Fruit fly (Drosophila melanogaster) whole organism, embryonic: ENCODE measurements around the gene CG44838.

ENCODE experiments used
- ATbp ChIP-seq: fragments of 200-800 bp; sonication (Bioruptor generic); optimal IDR thresholded peaks from 2 replicates; lab custom pipeline; 2017; ENCODE audit warnings: missing biosample characterization, mild to moderate bottlenecking, missing genetic modification characterization, missing genetic modification reagents
- Adf1 ChIP-seq: fragments of 200-800 bp; sonication (Bioruptor generic); IDR thresholded peaks from 2 replicates; pipeline ENCODE4 v1.3.6; 2022; ENCODE audit warnings: missing biosample characterization, missing genetic modification characterization
- CG1024 ChIP-seq: fragments of 200-800 bp; sonication (Bioruptor generic); IDR thresholded peaks from 2 replicates; pipeline ENCODE4 v1.3.6; 2022; ENCODE audit warnings: missing biosample characterization, missing genetic modification characterization
- CG10979 ChIP-seq: fragments of 200-800 bp; sonication (Bioruptor generic); optimal IDR thresholded peaks from 2 replicates; lab custom pipeline; 2018; ENCODE audit warnings: missing biosample characterization, mild to moderate bottlenecking, missing genetic modification characterization, moderate library complexity
- CG12391 ChIP-seq: fragments of 200-800 bp; sonication (Bioruptor generic); optimal IDR thresholded peaks from 3 replicates; lab custom pipeline; 2018; ENCODE audit warnings: missing biosample characterization, mild to moderate bottlenecking, missing genetic modification characterization, moderate library complexity
- CG14050 ChIP-seq: fragments of 200-800 bp; sonication (Bioruptor generic); IDR thresholded peaks from 3 replicates; pipeline ENCODE4 v1.3.6; 2022; ENCODE audit warnings: missing biosample characterization, missing genetic modification characterization
- CG14667 ChIP-seq: fragments of 200-800 bp; sonication (Bioruptor generic); IDR thresholded peaks from 2 replicates; pipeline ENCODE4 v1.3.6; 2022; ENCODE audit warnings: missing biosample characterization, missing genetic modification characterization
- CG15479 ChIP-seq: fragments of 200-800 bp; sonication (Bioruptor generic); optimal IDR thresholded peaks from 3 replicates; lab custom pipeline; 2019; ENCODE audit warnings: missing biosample characterization, mild to moderate bottlenecking, missing genetic modification characterization, moderate library complexity
- CG17361 ChIP-seq: fragments of 200-800 bp; sonication (Bioruptor generic); IDR thresholded peaks from 3 replicates; pipeline ENCODE4 v1.3.6; 2022; ENCODE audit warnings: missing biosample characterization, missing genetic modification characterization
- CG3407 ChIP-seq: fragments of 200-800 bp; sonication (Bioruptor generic); optimal IDR thresholded peaks from 2 replicates; lab custom pipeline; 2018; ENCODE audit warnings: missing biosample characterization, mild to moderate bottlenecking, missing genetic modification characterization
- CG4360 ChIP-seq: fragments of 200-800 bp; sonication (Bioruptor generic); IDR thresholded peaks from 2 replicates; pipeline ENCODE4 v1.3.6; 2022; ENCODE audit warnings: missing biosample characterization, missing genetic modification characterization
- CG4707 ChIP-seq: fragments of 200-800 bp; sonication (Bioruptor generic); optimal IDR thresholded peaks from 2 replicates; lab custom pipeline; 2018; ENCODE audit warnings: missing biosample characterization, mild to moderate bottlenecking, missing genetic modification characterization, moderate library complexity
- CG8924 ChIP-seq: fragments of 200-800 bp; optimal IDR thresholded peaks from 3 replicates; lab custom pipeline; 2019; ENCODE audit warnings: missing biosample characterization, mild to moderate bottlenecking, missing genetic modification characterization, moderate library complexity
- CTCF ChIP-seq: fragments of 200-800 bp; sonication (Bioruptor generic); optimal IDR thresholded peaks from 2 replicates; lab custom pipeline; 2017; ENCODE audit warnings: missing biosample characterization, mild to moderate bottlenecking, missing genetic modification characterization, moderate library complexity
- Dek ChIP-seq: fragments of 200-800 bp; sonication (Bioruptor generic); optimal IDR thresholded peaks from 3 replicates; lab custom pipeline; 2019; ENCODE audit warnings: missing biosample characterization, mild to moderate bottlenecking, missing genetic modification characterization, moderate library complexity
- Drgx ChIP-seq: fragments of 200-800 bp; sonication (Bioruptor generic); IDR thresholded peaks from 2 replicates; pipeline ENCODE4 v1.3.6; 2022; ENCODE audit warnings: missing biosample characterization, missing genetic modification characterization
- Elba2 ChIP-seq: fragments of 200-800 bp; sonication (Bioruptor generic); optimal IDR thresholded peaks from 3 replicates; lab custom pipeline; 2016; ENCODE audit warnings: missing biosample characterization, missing genetic modification characterization
- HHEX ChIP-seq: fragments of 200-800 bp; sonication (Bioruptor generic); optimal IDR thresholded peaks from 3 replicates; lab custom pipeline; 2017; ENCODE audit warnings: missing biosample characterization, mild to moderate bottlenecking, missing genetic modification characterization, missing genetic modification reagents
- Hr51 ChIP-seq, 2 experiments: fragments of 200-800 bp; sonication (Bioruptor generic); optimal IDR thresholded peaks; 2 replicates in 1 of 2; 3 replicates in 1 of 2; lab custom pipeline; 2016 to 2018; ENCODE audit warnings: missing biosample characterization in 2 of 2, missing genetic modification characterization in 2 of 2, mild to moderate bottlenecking in 1 of 2, moderate library complexity in 1 of 2
- MTF-1 ChIP-seq: fragments of 200-800 bp; sonication (Bioruptor generic); optimal IDR thresholded peaks from 2 replicates; lab custom pipeline; 2018; ENCODE audit warnings: missing biosample characterization, mild to moderate bottlenecking, missing genetic modification characterization, borderline replicate concordance
- Med ChIP-seq: fragments of 200-800 bp; sonication (Bioruptor generic); peaks from one replicate; lab custom pipeline; 2016; ENCODE audit warnings: missing biosample characterization, missing genetic modification characterization, mild to moderate bottlenecking, inconsistent platforms, moderate library complexity
- Nf-YC ChIP-seq: fragments of 200-800 bp; optimal IDR thresholded peaks from 3 replicates; lab custom pipeline; 2019; ENCODE audit warnings: missing biosample characterization, mild to moderate bottlenecking, missing genetic modification characterization, moderate library complexity
- NfI ChIP-seq: fragments of 200-800 bp; sonication (Bioruptor generic); optimal IDR thresholded peaks from 3 replicates; lab custom pipeline; 2018; ENCODE audit warnings: missing biosample characterization, mild to moderate bottlenecking, missing genetic modification characterization, moderate library complexity
- Rx ChIP-seq: fragments of 200-800 bp; sonication (Bioruptor generic); IDR thresholded peaks from 2 replicates; pipeline ENCODE4 v1.3.6; 2022; ENCODE audit warnings: missing biosample characterization, missing genetic modification characterization
- Sin3A ChIP-seq: fragments of >200 bp; optimal IDR thresholded peaks from 2 replicates; lab custom pipeline; 2018
- Usf ChIP-seq: fragments of 200-800 bp; sonication (Bioruptor generic); optimal IDR thresholded peaks from 2 replicates; lab custom pipeline; 2017; ENCODE audit warnings: missing genotype, missing biosample characterization, missing genetic modification characterization
- abd-A ChIP-seq: fragments of 200-800 bp; sonication (Bioruptor generic); optimal IDR thresholded peaks from 3 replicates; lab custom pipeline; 2019; ENCODE audit warnings: missing biosample characterization, mild to moderate bottlenecking, missing genetic modification characterization, moderate library complexity
- bab2 ChIP-seq: fragments of 200-800 bp; sonication (Bioruptor generic); optimal IDR thresholded peaks from 2 replicates; lab custom pipeline; 2016; ENCODE audit warnings: missing biosample characterization, missing genetic modification characterization
- bsh ChIP-seq, 2 experiments: fragments of 200-800 bp; sonication (Bioruptor generic); optimal IDR thresholded peaks; 2 replicates each; lab custom pipeline; 2017 to 2018; ENCODE audit warnings: mild to moderate bottlenecking in 2 of 2, missing biosample characterization in 2 of 2, missing genetic modification characterization in 2 of 2, moderate library complexity in 1 of 2
- caup ChIP-seq: fragments of 200-800 bp; sonication (Bioruptor generic); optimal IDR thresholded peaks from 3 replicates; lab custom pipeline; 2017; ENCODE audit warnings: missing biosample characterization, mild to moderate bottlenecking, missing genetic modification characterization, moderate library complexity; ENCODE audit not compliant: severe bottlenecking
- ems ChIP-seq: fragments of 200-800 bp; sonication (Bioruptor generic); optimal IDR thresholded peaks from 3 replicates; lab custom pipeline; 2016; ENCODE audit warnings: missing biosample characterization, missing genetic modification characterization
- fd102C ChIP-seq: fragments of 200-800 bp; sonication (Bioruptor generic); optimal IDR thresholded peaks from 2 replicates; lab custom pipeline; 2018; ENCODE audit warnings: missing biosample characterization, mild to moderate bottlenecking, missing genetic modification characterization, moderate library complexity
- fd64A ChIP-seq: fragments of 200-800 bp; sonication (Bioruptor generic); optimal IDR thresholded peaks from 3 replicates; lab custom pipeline; 2018; ENCODE audit warnings: missing biosample characterization, mild to moderate bottlenecking, missing genetic modification characterization
- gce ChIP-seq: fragments of 200-800 bp; sonication (Bioruptor generic); IDR thresholded peaks from 3 replicates; pipeline ENCODE4 v1.3.6; 2022; ENCODE audit warnings: missing biosample characterization, missing genetic modification characterization
- gro ChIP-seq: fragments of 200-800 bp; sonication (Bioruptor generic); optimal IDR thresholded peaks from 2 replicates; lab custom pipeline; 2016; ENCODE audit warnings: missing biosample characterization, missing genetic modification characterization
- gt ChIP-seq: fragments of 200-800 bp; sonication (Bioruptor generic); IDR thresholded peaks from 2 replicates; pipeline ENCODE4 v1.3.6; 2022; ENCODE audit warnings: missing biosample characterization, missing genetic modification characterization
- jing ChIP-seq: fragments of 200-800 bp; sonication (Bioruptor generic); optimal IDR thresholded peaks from 2 replicates; lab custom pipeline; 2018; ENCODE audit warnings: missing biosample characterization, mild to moderate bottlenecking, missing genetic modification characterization
- lmd ChIP-seq: fragments of 200-800 bp; sonication (Bioruptor generic); IDR thresholded peaks from 2 replicates; pipeline ENCODE4 v1.3.6; 2022; ENCODE audit warnings: missing biosample characterization, missing genetic modification characterization
- lov ChIP-seq, 2 experiments: fragments of 200-800 bp in 1 of 2; fragments of >200 bp in 1 of 2; sonication (Bioruptor generic) in 1 of 2; IDR thresholded peaks in 1 of 2; optimal IDR thresholded peaks in 1 of 2; 2 replicates in 1 of 2; 3 replicates in 1 of 2; pipeline versions ENCODE4 v1.3.6 to Lab custom; 2017 to 2022; ENCODE audit warnings: missing biosample characterization in 1 of 2, missing genetic modification characterization in 1 of 2
- mirr ChIP-seq: fragments of 200-800 bp; sonication (Bioruptor generic); optimal IDR thresholded peaks from 3 replicates; lab custom pipeline; 2018; ENCODE audit warnings: missing biosample characterization, mild to moderate bottlenecking, missing genetic modification characterization
- mld ChIP-seq: fragments of 200-800 bp; sonication (Bioruptor generic); IDR thresholded peaks from 3 replicates; pipeline ENCODE4 v1.3.6; 2022; ENCODE audit warnings: missing biosample characterization, missing genetic modification characterization; ENCODE audit not compliant: partially characterized antibody
- p53 ChIP-seq: fragments of 200-800 bp; sonication (Bioruptor generic); optimal IDR thresholded peaks from 2 replicates; lab custom pipeline; 2016; ENCODE audit warnings: missing biosample characterization, missing genetic modification characterization
- pzg ChIP-seq: fragments of 200-800 bp; sonication (Bioruptor generic); optimal IDR thresholded peaks from 3 replicates; lab custom pipeline; 2018; ENCODE audit warnings: missing biosample characterization, mild to moderate bottlenecking, missing genetic modification characterization, moderate library complexity
- slp2 ChIP-seq: fragments of 200-800 bp; sonication (Bioruptor generic); optimal IDR thresholded peaks from 2 replicates; lab custom pipeline; 2016; ENCODE audit warnings: missing biosample characterization, missing genetic modification characterization
- sob ChIP-seq: fragments of 200-800 bp; sonication (Bioruptor generic); IDR thresholded peaks from 2 replicates; pipeline ENCODE4 v1.3.6; 2022; ENCODE audit warnings: missing biosample characterization, missing genetic modification characterization
- sqz ChIP-seq: fragments of 200-800 bp; sonication (Bioruptor generic); optimal IDR thresholded peaks from 3 replicates; lab custom pipeline; 2018; ENCODE audit warnings: missing biosample characterization, mild to moderate bottlenecking, missing genetic modification characterization
- tap ChIP-seq: fragments of 200-800 bp; optimal IDR thresholded peaks from 3 replicates; lab custom pipeline; 2019; ENCODE audit warnings: missing biosample characterization, mild to moderate bottlenecking, missing genetic modification characterization, moderate library complexity
- tgo ChIP-seq: fragments of 200-800 bp; sonication (Bioruptor generic); IDR thresholded peaks from 3 replicates; pipeline ENCODE4 v1.3.6; 2022; ENCODE audit warnings: missing biosample characterization, missing genetic modification characterization
- tll ChIP-seq, 2 experiments: fragments of 200-800 bp in 1 of 2; fragments of >200 bp in 1 of 2; sonication (Bioruptor generic) in 1 of 2; optimal IDR thresholded peaks; 2 replicates each; lab custom pipeline; 2017 to 2019; ENCODE audit warnings: missing biosample characterization in 2 of 2, missing genetic modification characterization in 2 of 2, mild to moderate bottlenecking in 1 of 2, moderate library complexity in 1 of 2
- zen ChIP-seq: fragments of 200-800 bp; sonication (Bioruptor generic); optimal IDR thresholded peaks from 3 replicates; lab custom pipeline; 2018; ENCODE audit warnings: missing biosample characterization, mild to moderate bottlenecking, missing genetic modification characterization, moderate library complexity

Gene CG44838

dm6 chr3L:9467763-9468206, 6.9 kb downstream of the CG44838 start (continued):
- TF ChIP-seq abd-A (peak; percentile 53), Drgx (GFP tag; lab: Robert Waterston, UW) (peak; percentile 68), CG3407 (GFP tag; lab: Kevin White, UChicago) (no peak), sqz (peak; percentile 13), gro (GFP tag; lab: Kevin White, UChicago) (no peak), bsh (GFP tag; optimal IDR thresholded peaks at IDR 0.05; lab: Kevin White, UChicago) (peak in 1 of 2 experiments; percentile 59), fd102C (GFP tag; lab: Kevin White, UChicago) (peak; percentile 62), CG15479 (GFP tag; lab: Kevin White, UChicago) (peak; percentile 36), sob (GFP tag; lab: Robert Waterston, UW) (no peak; the same call in 1 of the 2 replicates), pzg (GFP tag; lab: Kevin White, UChicago) (no peak), bab2 (GFP tag; lab: Kevin White, UChicago) (no peak), MTF-1 (GFP tag; lab: Kevin White, UChicago) (no peak), ATbp (peak; percentile 2), mirr (GFP tag; lab: Kevin White, UChicago) (peak; percentile 46), CG14667 (GFP tag; lab: Robert Waterston, UW) (no peak), fd64A (GFP tag; lab: Kevin White, UChicago) (peak; percentile 7), CG17361 (GFP tag; lab: Robert Waterston, UW) (no peak), gt (GFP tag; lab: Robert Waterston, UW) (no peak), Hr51 (GFP tag; optimal IDR thresholded peaks at IDR 0.05; lab: Kevin White, UChicago) (peak in 1 of 2 experiments; percentile 43), CG12391 (tag; lab: Kevin White, UChicago) (no peak), tgo (GFP tag; lab: Robert Waterston, UW) (no peak), CG4360 (GFP tag; lab: Robert Waterston, UW) (peak; percentile 88), Sin3A (lab: Kevin White, UChicago) (no peak), slp2 (GFP tag; lab: Kevin White, UChicago) (no peak), NfI (GFP tag; lab: Kevin White, UChicago) (no peak), mld (GFP tag; lab: Robert Waterston, UW) (no peak), Elba2 (peak; percentile 73), lmd (GFP tag; lab: Robert Waterston, UW) (no peak), CG1024 (GFP tag; lab: Robert Waterston, UW) (no peak), Nf-YC (tag; lab: Kevin White, UChicago) (no peak), jing (GFP tag; lab: Kevin White, UChicago) (no peak), CG14050 (no peak), Adf1 (GFP tag; lab: Robert Waterston, UW) (no peak), caup (no peak), p53 (no peak), Rx (GFP tag; lab: Robert Waterston, UW) (no peak), Med (GFP tag; lab: Kevin White, UChicago) (peak; percentile 70), tll (GFP tag; optimal IDR thresholded peaks at IDR 0.05; lab: Kevin White, UChicago) (peak in 1 of 2 experiments; percentile 95), zen (tag; lab: Kevin White, UChicago) (peak; percentile 38)
- TF ChIP-seq, all 482 proteins: peak for 18

- no peak for TF ChIP-seq HHEX (GFP tag; lab: Kevin White, UChicago)
- no peak for TF ChIP-seq CG4707
- no peak for TF ChIP-seq CG3407 (GFP tag; lab: Kevin White, UChicago)
- no peak for TF ChIP-seq CTCF
- TF ChIP-seq Usf (GFP tag; lab: Kevin White, UChicago), result no peak
- no peak for TF ChIP-seq ems (GFP tag; lab: Kevin White, UChicago)
- TF ChIP-seq lov (optimal IDR thresholded peaks at IDR 0.05; lab: Kevin White, UChicago), result no peak
- no peak for TF ChIP-seq lov (GFP tag; IDR thresholded peaks at IDR 0.05; lab: Robert Waterston, UW)
- peak; percentile 42 for TF ChIP-seq CG10979 (tag; lab: Kevin White, UChicago)
- TF ChIP-seq slp2 (GFP tag; lab: Kevin White, UChicago), result no peak
- peak; percentile 35 for TF ChIP-seq CG12391 (tag; lab: Kevin White, UChicago)
- peak; percentile 27 for TF ChIP-seq CG8924
- TF ChIP-seq gce (GFP tag; lab: Robert Waterston, UW), result no peak
- no peak for TF ChIP-seq tap (tag; lab: Kevin White, UChicago)
- TF ChIP-seq Dek (tag; lab: Kevin White, UChicago), result no peak
Measured at dm6 chr3L:9468261-9468890, 7.5 kb downstream of the CG44838 start.
